Fruit fly (Drosophila melanogaster) whole organism, embryonic: ENCODE results near the gene CG10996.
A peak's percentile ranks its signal among the peaks of the same experiment; 100 is the strongest.

ENCODE experiments used
- ATbp ChIP-seq: fragments of 200-800 bp; sonication (Bioruptor generic); optimal IDR thresholded peaks from 2 replicates; lab custom pipeline; 2017; ENCODE audit warnings: missing biosample characterization, mild to moderate bottlenecking, missing genetic modification characterization, missing genetic modification reagents
- Awh ChIP-seq: fragments of 200-800 bp; sonication (Bioruptor generic); IDR thresholded peaks from 2 replicates; pipeline ENCODE4, ENCODE4 v1.3.6; 2022; ENCODE audit warnings: missing biosample characterization, missing genetic modification characterization
- Bdp1 ChIP-seq: fragments of 200-800 bp; sonication (Bioruptor generic); optimal IDR thresholded peaks from 3 replicates; lab custom pipeline; 2016; ENCODE audit warnings: missing biosample characterization, missing genetic modification characterization
- CG1024 ChIP-seq: fragments of 200-800 bp; sonication (Bioruptor generic); IDR thresholded peaks from 2 replicates; pipeline ENCODE4 v1.3.6; 2022; ENCODE audit warnings: missing biosample characterization, missing genetic modification characterization
- CG10366 ChIP-seq: fragments of 200-800 bp; sonication (Bioruptor generic); IDR thresholded peaks from 2 replicates; pipeline ENCODE4 v1.3.6; 2022; ENCODE audit warnings: missing biosample characterization, missing genetic modification characterization
- CG11723 ChIP-seq: fragments of 200-800 bp; sonication (Bioruptor generic); optimal IDR thresholded peaks from 2 replicates; lab custom pipeline; 2017; ENCODE audit warnings: missing biosample characterization, mild to moderate bottlenecking, missing genetic modification characterization
- CG13296 ChIP-seq: fragments of 200-800 bp; sonication (Bioruptor generic); optimal IDR thresholded peaks from 3 replicates; lab custom pipeline; 2018; ENCODE audit warnings: missing biosample characterization, mild to moderate bottlenecking, missing genetic modification characterization
- CG13424 ChIP-seq: fragments of 200-800 bp; sonication (Bioruptor generic); optimal IDR thresholded peaks from 2 replicates; lab custom pipeline; 2019; ENCODE audit warnings: missing biosample characterization, mild to moderate bottlenecking, missing genetic modification characterization, moderate library complexity
- CG15479 ChIP-seq: fragments of 200-800 bp; sonication (Bioruptor generic); optimal IDR thresholded peaks from 3 replicates; lab custom pipeline; 2019; ENCODE audit warnings: missing biosample characterization, mild to moderate bottlenecking, missing genetic modification characterization, moderate library complexity
- CG1647 ChIP-seq: fragments of 200-800 bp; sonication (Bioruptor generic); optimal IDR thresholded peaks from 3 replicates; lab custom pipeline; 2016; ENCODE audit warnings: missing biosample characterization, missing genetic modification characterization
- CG17829 ChIP-seq: fragments of 200-800 bp; optimal IDR thresholded peaks from 2 replicates; lab custom pipeline; 2019; ENCODE audit warnings: missing biosample characterization, mild to moderate bottlenecking, missing genetic modification characterization, moderate library complexity
- CG31224 ChIP-seq: fragments of 200-800 bp; sonication (Bioruptor generic); IDR thresholded peaks from 2 replicates; pipeline ENCODE4 v1.3.6; 2022; ENCODE audit warnings: missing biosample characterization, missing genetic modification characterization
- CG34422 ChIP-seq: fragments of 200-800 bp; sonication (Bioruptor generic); IDR thresholded peaks from 3 replicates; pipeline ENCODE4 v1.3.6; 2022; ENCODE audit warnings: missing biosample characterization, missing genetic modification characterization
- CG3726 ChIP-seq: fragments of 200-800 bp; sonication (Bioruptor generic); IDR thresholded peaks from 3 replicates; pipeline ENCODE4, ENCODE4 v1.3.6; 2022; ENCODE audit warnings: missing biosample characterization, missing genetic modification characterization
- CG3838 ChIP-seq: fragments of 200-800 bp; sonication (Bioruptor generic); optimal IDR thresholded peaks from 3 replicates; lab custom pipeline; 2016; ENCODE audit warnings: missing biosample characterization, missing genetic modification characterization
- CG4360 ChIP-seq: fragments of 200-800 bp; sonication (Bioruptor generic); IDR thresholded peaks from 2 replicates; pipeline ENCODE4 v1.3.6; 2022; ENCODE audit warnings: missing biosample characterization, missing genetic modification characterization
- CG7963 ChIP-seq: fragments of 200-800 bp; sonication (Bioruptor generic); IDR thresholded peaks from 3 replicates; pipeline ENCODE4 v1.3.6; 2022; ENCODE audit warnings: missing biosample characterization, missing genetic modification characterization; ENCODE audit not compliant: partially characterized antibody
- CG8281 ChIP-seq: fragments of 200-800 bp; sonication (Bioruptor generic); optimal IDR thresholded peaks from 2 replicates; lab custom pipeline; 2018; ENCODE audit warnings: missing biosample characterization, mild to moderate bottlenecking, missing genetic modification characterization, moderate library complexity
- CG9727 ChIP-seq: fragments of 200-800 bp; sonication (Bioruptor generic); optimal IDR thresholded peaks from 3 replicates; lab custom pipeline; 2017; ENCODE audit warnings: missing biosample characterization, mild to moderate bottlenecking, missing genetic modification characterization
- CHES-1-like ChIP-seq: fragments of 200-800 bp; sonication (Bioruptor generic); optimal IDR thresholded peaks from 2 replicates; lab custom pipeline; 2016; ENCODE audit warnings: missing biosample characterization, missing genetic modification characterization
- Camta ChIP-seq: fragments of 200-800 bp; sonication (Bioruptor generic); optimal IDR thresholded peaks from 2 replicates; lab custom pipeline; 2016; ENCODE audit warnings: missing biosample characterization, missing genetic modification characterization
- E2f2 ChIP-seq: fragments of 200-800 bp; sonication (Bioruptor generic); IDR thresholded peaks from 2 replicates; pipeline ENCODE4 v1.3.6; 2022; ENCODE audit warnings: missing biosample characterization, missing genetic modification characterization
- Elba2 ChIP-seq: fragments of 200-800 bp; sonication (Bioruptor generic); optimal IDR thresholded peaks from 3 replicates; lab custom pipeline; 2016; ENCODE audit warnings: missing biosample characterization, missing genetic modification characterization
- Gug ChIP-seq: fragments of 200-800 bp; sonication (Bioruptor generic); IDR thresholded peaks from 4 replicates; pipeline ENCODE4 v1.3.6; 2022; ENCODE audit warnings: missing biosample characterization, missing genetic modification characterization
- HLHmδ ChIP-seq: fragments of 200-800 bp; sonication (Bioruptor generic); optimal IDR thresholded peaks from 2 replicates; lab custom pipeline; 2018; ENCODE audit warnings: missing biosample characterization, mild to moderate bottlenecking, missing genetic modification characterization, moderate library complexity
- Lpt ChIP-seq: fragments of >200 bp; optimal IDR thresholded peaks from 2 replicates; lab custom pipeline; 2018; ENCODE audit warnings: missing biosample characterization, missing genetic modification characterization
- bigmax ChIP-seq: fragments of 200-800 bp; sonication (Bioruptor generic); optimal IDR thresholded peaks from 2 replicates; lab custom pipeline; 2018; ENCODE audit warnings: missing biosample characterization, mild to moderate bottlenecking, missing genetic modification characterization
- cad ChIP-seq: fragments of >200 bp; optimal IDR thresholded peaks from 2 replicates; lab custom pipeline; 2017; ENCODE audit warnings: missing biosample characterization, missing genetic modification characterization
- crol ChIP-seq: fragments of 200-800 bp; sonication (Bioruptor generic); IDR thresholded peaks from 2 replicates; pipeline ENCODE4 v1.3.6; 2022; ENCODE audit warnings: missing biosample characterization, missing genetic modification characterization
- dimm ChIP-seq: fragments of 200-800 bp; sonication (Bioruptor generic); IDR thresholded peaks from 2 replicates; pipeline ENCODE4 v1.3.6; 2022; ENCODE audit warnings: missing biosample characterization, missing genetic modification characterization
- dm ChIP-seq: fragments of 200-800 bp; sonication (Bioruptor generic); optimal IDR thresholded peaks from 3 replicates; lab custom pipeline; 2016; ENCODE audit warnings: missing biosample characterization, missing genetic modification characterization
- dmrt11E ChIP-seq: fragments of 200-800 bp; sonication (Bioruptor generic); optimal IDR thresholded peaks from 3 replicates; lab custom pipeline; 2018; ENCODE audit warnings: missing biosample characterization, mild to moderate bottlenecking, missing genetic modification characterization, moderate library complexity
- eve ChIP-seq, 2 experiments: fragments of >200 bp; optimal IDR thresholded peaks; 2 replicates each; lab custom pipeline; 2017; ENCODE audit warnings: missing biosample characterization in 2 of 2, missing genetic modification characterization in 2 of 2
- eyg ChIP-seq: fragments of 200-800 bp; sonication (Bioruptor generic); optimal IDR thresholded peaks from 3 replicates; lab custom pipeline; 2016; ENCODE audit warnings: missing biosample characterization, missing genetic modification characterization
- gce ChIP-seq: fragments of 200-800 bp; sonication (Bioruptor generic); IDR thresholded peaks from 3 replicates; pipeline ENCODE4 v1.3.6; 2022; ENCODE audit warnings: missing biosample characterization, missing genetic modification characterization
- gem ChIP-seq: fragments of 200-800 bp; sonication (Bioruptor generic); optimal IDR thresholded peaks from 2 replicates; lab custom pipeline; 2019; ENCODE audit warnings: missing biosample characterization, mild to moderate bottlenecking, missing genetic modification characterization, moderate library complexity
- h ChIP-seq: fragments of >200 bp; optimal IDR thresholded peaks from 2 replicates; lab custom pipeline; 2017
- hkb ChIP-seq, 2 experiments: fragments of 200-800 bp in 1 of 2; fragments of >200 bp in 1 of 2; sonication (Bioruptor generic) in 1 of 2; IDR thresholded peaks in 1 of 2; optimal IDR thresholded peaks in 1 of 2; 2 replicates each; pipeline versions ENCODE4 v1.3.6 to Lab custom; 2017 to 2022; ENCODE audit warnings: missing biosample characterization in 1 of 2, missing genetic modification characterization in 1 of 2
- ken ChIP-seq: fragments of 200-800 bp; sonication (Bioruptor generic); IDR thresholded peaks from 3 replicates; pipeline ENCODE4 v1.3.6; 2022; ENCODE audit warnings: missing biosample characterization, missing genetic modification characterization
- onecut ChIP-seq: fragments of 200-800 bp; sonication (Bioruptor generic); IDR thresholded peaks from 2 replicates; pipeline ENCODE4 v1.3.6; 2022; ENCODE audit warnings: missing biosample characterization, missing genetic modification characterization
- pzg ChIP-seq: fragments of 200-800 bp; sonication (Bioruptor generic); optimal IDR thresholded peaks from 3 replicates; lab custom pipeline; 2018; ENCODE audit warnings: missing biosample characterization, mild to moderate bottlenecking, missing genetic modification characterization, moderate library complexity
- rib ChIP-seq: fragments of 200-800 bp; sonication (Bioruptor generic); IDR thresholded peaks from 2 replicates; pipeline ENCODE4 v1.3.6; 2022; ENCODE audit warnings: missing biosample characterization, missing genetic modification characterization
- row ChIP-seq: fragments of 200-800 bp; sonication (Bioruptor generic); IDR thresholded peaks from 3 replicates; pipeline ENCODE4 v1.3.6; 2022; ENCODE audit warnings: missing biosample characterization, missing genetic modification characterization
- sc ChIP-seq, 3 experiments: fragments of >200 bp in 2 of 3; fragments of 200-800 bp in 1 of 3; sonication (Bioruptor generic) in 1 of 3; optimal IDR thresholded peaks; 2 replicates in 2 of 3; 3 replicates in 1 of 3; lab custom pipeline; 2017; ENCODE audit warnings: mild to moderate bottlenecking in 1 of 3, missing biosample characterization in 1 of 3, missing genetic modification characterization in 1 of 3, missing genetic modification reagents in 1 of 3
- seq ChIP-seq: fragments of 200-800 bp; sonication (Bioruptor generic); IDR thresholded peaks from 2 replicates; pipeline ENCODE4 v1.3.6; 2022; ENCODE audit warnings: missing biosample characterization, missing genetic modification characterization
- sim ChIP-seq: fragments of 200-800 bp; sonication (Bioruptor generic); IDR thresholded peaks from 2 replicates; pipeline ENCODE4 v1.3.6; 2022; ENCODE audit warnings: missing biosample characterization, missing genetic modification characterization
- sisA ChIP-seq: fragments of 200-800 bp; sonication (Bioruptor generic); IDR thresholded peaks from 2 replicates; pipeline ENCODE4 v1.3.6; 2022; ENCODE audit warnings: missing biosample characterization, missing genetic modification characterization
- sug ChIP-seq: fragments of 200-800 bp; optimal IDR thresholded peaks from 2 replicates; lab custom pipeline; 2019; ENCODE audit warnings: missing biosample characterization, mild to moderate bottlenecking, missing genetic modification characterization, moderate library complexity
- tll ChIP-seq, 2 experiments: fragments of 200-800 bp in 1 of 2; fragments of >200 bp in 1 of 2; sonication (Bioruptor generic) in 1 of 2; optimal IDR thresholded peaks; 2 replicates each; lab custom pipeline; 2017 to 2019; ENCODE audit warnings: missing biosample characterization in 2 of 2, missing genetic modification characterization in 2 of 2, mild to moderate bottlenecking in 1 of 2, moderate library complexity in 1 of 2
- vvl ChIP-seq: fragments of 200-800 bp; sonication (Bioruptor generic); IDR thresholded peaks from 2 replicates; pipeline ENCODE4 v1.3.6; 2022; ENCODE audit warnings: missing biosample characterization, missing genetic modification characterization

CG10996 gene

DNA sequence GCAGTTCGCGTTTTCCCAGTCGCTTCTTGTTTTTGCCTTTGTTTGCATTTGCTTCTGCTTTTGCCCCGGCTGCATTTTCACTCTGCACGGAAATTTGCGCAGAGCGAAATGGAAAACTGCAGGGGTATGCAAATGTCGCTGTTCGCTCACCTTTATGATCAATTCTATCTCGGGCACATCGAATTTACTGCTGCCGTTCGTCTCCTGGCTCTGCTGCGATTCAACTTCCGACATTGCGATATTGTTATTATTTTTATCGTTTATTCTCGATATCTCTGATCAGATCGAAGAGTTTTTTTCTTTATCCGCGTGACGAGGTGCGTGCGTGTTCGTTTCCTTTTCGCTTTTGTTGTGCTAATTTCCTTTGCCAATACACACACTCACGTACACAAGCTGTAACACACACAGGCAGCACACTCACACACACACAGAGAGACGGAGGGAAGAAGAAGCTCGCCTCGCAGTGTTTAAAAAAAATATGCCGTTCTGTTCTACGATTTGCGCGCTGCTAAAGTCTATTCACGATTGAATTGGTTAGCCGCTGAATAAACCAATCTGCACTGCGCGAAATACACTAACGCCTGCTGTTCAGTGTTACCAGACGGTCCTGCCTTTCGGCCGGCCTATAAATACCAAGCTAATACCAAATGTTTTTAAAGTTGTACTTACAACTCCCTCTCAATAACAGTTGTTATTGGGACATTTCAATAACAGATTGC lies 24.5 kb upstream of the CG10996 start, which contains the start of gene Clic (continued):
- TF ChIP-seq hkb (optimal IDR thresholded peaks at IDR 0.05; lab: Kevin White, UChicago) (no peak), hkb (GFP tag; IDR thresholded peaks at IDR 0.05; lab: Robert Waterston, UW) (peak; percentile 42; the same call in 1 of the 2 replicates), CG1024 (GFP tag; lab: Robert Waterston, UW) (no peak), bigmax (GFP tag; lab: Kevin White, UChicago) (peak; percentile 64), Gug (GFP tag; lab: Robert Waterston, UW) (peak; percentile 3; the same call in 1 of the 4 replicates), Elba2 (GFP tag; lab: Kevin White, UChicago) (no peak), CG31224 (GFP tag; lab: Robert Waterston, UW) (no peak), CG7963 (GFP tag; lab: Robert Waterston, UW) (0 out of 3 replicates have a peak, but pooled peaks have one; percentile 10), ATbp (GFP tag; lab: Kevin White, UChicago) (no peak), E2f2 (GFP tag; lab: Robert Waterston, UW) (no peak), sug (tag; lab: Kevin White, UChicago) (no peak), dmrt11E (tag; lab: Kevin White, UChicago) (no peak), h (no peak), eyg (GFP tag; lab: Kevin White, UChicago) (no peak), Awh (GFP tag; lab: Robert Waterston, UW) (no peak), Bdp1 (GFP tag; lab: Kevin White, UChicago) (no peak), CG15479 (GFP tag; lab: Kevin White, UChicago) (peak; percentile 46), CG10366 (no peak), Lpt (no peak), row (peak; percentile 22; the same call in 2 of the 3 replicates), gce (GFP tag; lab: Robert Waterston, UW) (no peak), CG34422 (GFP tag; lab: Robert Waterston, UW) (peak; percentile 58; the same call in 1 of the 3 replicates), Camta (no peak), CG1647 (no peak), ken (GFP tag; lab: Robert Waterston, UW) (no peak), CG11723 (no peak), gem (tag; lab: Kevin White, UChicago) (no peak), pzg (GFP tag; lab: Kevin White, UChicago) (peak; percentile 68), onecut (GFP tag; lab: Robert Waterston, UW) (peak; percentile 12; the same call in 1 of the 2 replicates), dimm (GFP tag; lab: Robert Waterston, UW) (no peak), sc (optimal IDR thresholded peaks at IDR 0.05; lab: Kevin White, UChicago) (no peak), sc (GFP tag; optimal IDR thresholded peaks at IDR 0.05; lab: Kevin White, UChicago) (no peak), cad (GFP tag; lab: Kevin White, UChicago) (no peak), dm (no peak), tll (GFP tag; optimal IDR thresholded peaks at IDR 0.05; lab: Kevin White, UChicago) (no peak), CG13424 (no peak), CG3838 (no peak), seq (GFP tag; lab: Robert Waterston, UW) (no peak), CG17829 (no peak), CG13296 (peak; percentile 40), CG4360 (0 out of 2 replicates have a peak, but pooled peaks have one; percentile 14), HLHmδ (GFP tag; lab: Kevin White, UChicago) (peak; percentile 70), sim (GFP tag; lab: Robert Waterston, UW) (no peak), vvl (GFP tag; lab: Robert Waterston, UW) (peak; percentile 53; the same call in 1 of the 2 replicates), crol (peak; percentile 8; the same call in 1 of the 2 replicates), CHES-1-like (GFP tag; lab: Kevin White, UChicago) (peak; percentile 43), CG9727 (no peak), rib (GFP tag; lab: Robert Waterston, UW) (peak; percentile 55), CG3726 (GFP tag; lab: Robert Waterston, UW) (no peak), eve (GFP tag; optimal IDR thresholded peaks at IDR 0.05; lab: Kevin White, UChicago) (no peak), CG8281 (no peak), sisA (no peak)
